Worm (Caenorhabditis elegans): ENCODE data around the gene tmem-218.

Gene tmem-218

DNA sequence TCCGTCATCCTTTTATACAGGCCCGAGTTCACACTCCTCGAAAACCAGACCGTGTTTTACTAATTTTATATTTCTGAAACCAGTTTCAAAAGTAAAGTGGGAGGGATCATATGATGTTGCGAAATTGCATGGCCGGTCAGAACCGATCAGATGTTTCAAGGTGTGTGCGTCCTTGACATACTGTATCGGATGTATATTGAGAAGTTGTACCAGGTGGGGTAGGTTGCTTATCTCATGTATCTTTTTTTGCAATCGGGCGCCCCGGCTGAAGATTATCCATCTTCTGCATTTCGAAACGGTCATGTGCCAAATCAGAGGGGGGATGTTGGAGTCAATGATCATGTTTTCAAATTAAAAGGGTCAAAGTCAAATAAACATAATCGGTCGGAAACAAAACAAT lies 35.3 kb downstream of the tmem-218 start, which contains the start of gene T23E7.6 (continued):
- no peak for TF ChIP-seq xbp-1 (tag; optimal IDR thresholded peaks at IDR 0.05)
- TF ChIP-seq mab-9 (GFP tag; IDR thresholded peaks at IDR 0.05), result no peak
- TF ChIP-seq jun-1 (tag; optimal IDR thresholded peaks at IDR 0.05), result no peak
- TF ChIP-seq nhr-85 (tag), result peak; percentile 99
- no peak for TF ChIP-seq F16B12.6 (tag; optimal IDR thresholded peaks at IDR 0.05)
- TF ChIP-seq fkh-10 (GFP tag; optimal IDR thresholded peaks at IDR 0.05), result no peak
- TF ChIP-seq nhr-28 (tag; optimal IDR thresholded peaks at IDR 0.05), result no peak
- TF ChIP-seq sup-37 (GFP tag; optimal IDR thresholded peaks at IDR 0.05), result no peak
- peak; percentile 28 for TF ChIP-seq irx-1 (tag; optimal IDR thresholded peaks at IDR 0.05)
- no peak for TF ChIP-seq lir-3 (tag; optimal IDR thresholded peaks at IDR 0.05; ENCODE audit: poor library complexity)
- TF ChIP-seq ceh-88 (GFP tag; IDR thresholded peaks at IDR 0.05), result no peak
- TF ChIP-seq mep-1 (tag; optimal IDR thresholded peaks at IDR 0.05), result peak; percentile 26
- no peak for TF ChIP-seq lin-15B (tag; optimal IDR thresholded peaks at IDR 0.05)
- TF ChIP-seq dpl-1 (GFP tag; optimal IDR thresholded peaks at IDR 0.05), result peak in 2 of 3 experiments; percentile 16 to 30
- no peak for TF ChIP-seq ztf-11 (tag; optimal IDR thresholded peaks at IDR 0.05)
- no peak for TF ChIP-seq pag-3 (tag; optimal IDR thresholded peaks at IDR 0.05; ENCODE audit: borderline replicate concordance, insufficient read depth)
- no peak for TF ChIP-seq ztf-4 (tag; optimal IDR thresholded peaks at IDR 0.05)
- TF ChIP-seq blmp-1 (tag; optimal IDR thresholded peaks at IDR 0.05), result peak; percentile 91
- TF ChIP-seq tbx-2 (tag; optimal IDR thresholded peaks at IDR 0.05), result no peak
- TF ChIP-seq efl-1 (optimal IDR thresholded peaks at IDR 0.05), result no peak
- TF ChIP-seq efl-1 (GFP tag; optimal IDR thresholded peaks at IDR 0.05 in 1 of 2), result no peak
- TF ChIP-seq Y116A8C.19 (tag; optimal IDR thresholded peaks at IDR 0.05; ENCODE audit: borderline replicate concordance), result no peak
- no peak for TF ChIP-seq ces-1 (GFP tag; optimal IDR thresholded peaks at IDR 0.05)
- TF ChIP-seq zip-4 (GFP tag; optimal IDR thresholded peaks at IDR 0.05), result peak; percentile 23
- TF ChIP-seq nhr-84 (tag; optimal IDR thresholded peaks at IDR 0.05), result no peak
- no peak for TF ChIP-seq zag-1 (tag; optimal IDR thresholded peaks at IDR 0.05)
- TF ChIP-seq dsc-1 (tag; optimal IDR thresholded peaks at IDR 0.05), result no peak
- no peak for TF ChIP-seq ceh-90 (tag; optimal IDR thresholded peaks at IDR 0.05)
- peak in 2 of 6 experiments; percentile 75 to 95 for TF ChIP-seq elt-3 (tag; optimal IDR thresholded peaks at IDR 0.05)
- no peak for TF ChIP-seq swsn-7 (tag; optimal IDR thresholded peaks at IDR 0.05)
- no peak for TF ChIP-seq ceh-82 (tag; optimal IDR thresholded peaks at IDR 0.05)
- TF ChIP-seq pax-3 (tag; optimal IDR thresholded peaks at IDR 0.05), result no peak
- no peak for TF ChIP-seq efl-3 (GFP tag; optimal IDR thresholded peaks at IDR 0.05)
- no peak for TF ChIP-seq unc-86 (tag; optimal IDR thresholded peaks at IDR 0.05)
- no peak for TF ChIP-seq nhr-77 (tag; optimal IDR thresholded peaks at IDR 0.05)
- TF ChIP-seq unc-130 (tag; optimal IDR thresholded peaks at IDR 0.05), result peak; percentile 76
- no peak for TF ChIP-seq ama-1 (optimal IDR thresholded peaks at IDR 0.05)
- TF ChIP-seq ets-5 (GFP tag; IDR thresholded peaks at IDR 0.05), result no peak
- TF ChIP-seq egl-13 (tag; optimal IDR thresholded peaks at IDR 0.05), result no peak
- no peak for TF ChIP-seq ceh-63 (GFP tag; optimal IDR thresholded peaks at IDR 0.05)
- no peak for TF ChIP-seq hpl-2 (GFP tag; optimal IDR thresholded peaks at IDR 0.05)
- TF ChIP-seq mdl-1 (tag; optimal IDR thresholded peaks at IDR 0.05), result peak in 1 of 2 experiments; percentile 71
- no peak for TF ChIP-seq C04F5.9 (tag; optimal IDR thresholded peaks at IDR 0.05)
- TF ChIP-seq lin-35 (GFP tag; optimal IDR thresholded peaks at IDR 0.05), result peak in 1 of 2 experiments; percentile 26
- TF ChIP-seq nhr-237 (tag; optimal IDR thresholded peaks at IDR 0.05), result no peak
- no peak for TF ChIP-seq alr-1 (tag; optimal IDR thresholded peaks at IDR 0.05; ENCODE audit: borderline replicate concordance)
- TF ChIP-seq aha-1 (tag; optimal IDR thresholded peaks at IDR 0.05), result peak; percentile 31
- peak; percentile 10 for TF ChIP-seq skn-1 (tag; optimal IDR thresholded peaks at IDR 0.05)
- no peak for TF ChIP-seq sox-4 (tag; optimal IDR thresholded peaks at IDR 0.05)
- no peak for TF ChIP-seq hlh-17 (GFP tag; optimal IDR thresholded peaks at IDR 0.05; ENCODE audit: borderline replicate concordance)

All from whole organism, L1 larva.